Fruit fly (Drosophila melanogaster): ENCODE measurements around the gene Mrp4.

Gene Mrp4

DNA sequence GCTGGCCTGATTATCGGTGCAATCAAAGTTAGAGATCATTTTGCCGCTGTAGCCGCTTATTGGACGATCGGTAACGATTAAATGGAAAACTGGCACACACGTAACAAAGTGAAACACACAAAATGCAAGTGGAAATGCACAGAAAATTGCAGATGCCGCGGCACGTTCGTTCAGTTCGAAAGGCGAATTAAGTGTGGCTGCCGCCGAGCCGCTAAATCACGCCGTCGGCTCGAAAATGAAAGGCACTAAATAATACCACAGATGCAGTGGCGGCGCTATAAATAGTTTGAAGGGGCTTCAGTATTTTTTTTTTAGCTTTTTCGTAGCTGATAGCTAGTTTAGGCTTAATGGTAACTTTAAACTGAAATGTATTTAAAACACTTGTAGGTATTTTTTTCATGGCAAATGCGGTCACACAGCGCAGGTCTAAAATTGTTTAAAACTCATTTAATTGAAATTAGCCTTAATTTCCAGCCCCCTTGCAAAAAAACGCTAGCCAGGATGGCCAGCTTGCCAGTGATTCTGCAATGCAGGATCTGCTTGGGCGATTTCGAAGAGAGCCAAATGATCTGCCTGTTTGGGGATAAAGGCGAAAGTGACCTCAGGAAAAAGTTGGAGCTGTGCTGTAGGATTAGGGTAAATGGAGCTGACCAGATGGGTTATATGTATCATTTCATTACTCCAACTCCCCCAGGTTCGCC, 50.8 kb downstream of the Mrp4 start, which contains the start of the genes Jupiter and CG14710 (continued):
- TF ChIP-seq lab (GFP tag; optimal IDR thresholded peaks at IDR 0.05) (no peak), D19B (GFP tag; optimal IDR thresholded peaks at IDR 0.05) (no peak), dimm (GFP tag; IDR thresholded peaks at IDR 0.05) (no peak), CG4854 (GFP tag; optimal IDR thresholded peaks at IDR 0.05) (peak; percentile 43), Hr3 (GFP tag; optimal IDR thresholded peaks at IDR 0.05) (peak; percentile 69), CG2120 (GFP tag; optimal IDR thresholded peaks at IDR 0.05) (peak; percentile 90), TFAM (GFP tag; optimal IDR thresholded peaks at IDR 0.05) (no peak), Dip2 (GFP tag; IDR thresholded peaks at IDR 0.05) (no peak)

DNA sequence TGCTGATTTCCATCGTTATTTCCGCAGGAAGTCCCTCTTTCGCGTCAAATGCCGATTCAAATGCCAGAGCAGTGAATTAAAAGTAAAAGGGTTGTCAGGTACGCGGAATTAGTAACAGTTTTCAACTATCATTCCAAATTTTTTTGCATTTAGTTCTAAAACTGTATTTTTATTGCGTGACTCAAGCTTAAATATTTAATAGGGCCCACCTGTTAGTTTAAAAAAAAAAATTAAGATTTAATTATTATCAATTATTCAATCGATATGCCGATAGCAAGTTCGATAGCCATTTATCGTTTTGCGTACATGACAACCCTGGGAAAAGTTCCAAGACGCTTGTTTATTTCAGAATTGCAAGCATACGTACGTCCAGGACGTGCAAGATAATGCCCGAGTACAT, 54.0 kb downstream of the Mrp4 start, which contains the start of gene CG14711:
Gene CG14711, plus strand, starts transcription at position 315 of the 400 bp plus-strand sequence.
- TF ChIP-seq CG4328 (GFP tag; optimal IDR thresholded peaks at IDR 0.05) (peak; percentile 82), sima (GFP tag; optimal IDR thresholded peaks at IDR 0.05) (no peak), wor (GFP tag; IDR thresholded peaks at IDR 0.05) (peak; percentile 78), CG31365 (tag; optimal IDR thresholded peaks at IDR 0.05) (no peak), zfh2 (GFP tag; optimal IDR thresholded peaks at IDR 0.05) (peak; percentile 67), chif (GFP tag; optimal IDR thresholded peaks at IDR 0.05) (peak; percentile 20 to 72), Bgb (GFP tag; IDR thresholded peaks at IDR 0.05; ENCODE audit: partially characterized antibody) (peak; percentile 58), CG15601 (tag; optimal IDR thresholded peaks at IDR 0.05) (peak; percentile 87), tll (GFP tag; optimal IDR thresholded peaks at IDR 0.05) (peak in 1 of 2 experiments; percentile 10), nerfin-2 (GFP tag; IDR thresholded peaks at IDR 0.05; ENCODE audit: partially characterized antibody) (0 out of 2 replicates have a peak, but pooled peaks have one; percentile 36), p53 (GFP tag; optimal IDR thresholded peaks at IDR 0.05) (no peak), HLHmδ (GFP tag; optimal IDR thresholded peaks at IDR 0.05) (no peak), peb (GFP tag; IDR thresholded peaks at IDR 0.05) (peak; percentile 78), Rfx (GFP tag; IDR thresholded peaks at IDR 0.05) (peak; percentile 88), Tbp (GFP tag; optimal IDR thresholded peaks at IDR 0.05) (no peak), CG10654 (GFP tag; optimal IDR thresholded peaks at IDR 0.05) (peak; percentile 85), CG6683 (GFP tag; optimal IDR thresholded peaks at IDR 0.05) (peak; percentile 72), CG3163 (GFP tag; optimal IDR thresholded peaks at IDR 0.05) (peak; percentile 6), Fer1 (GFP tag; optimal IDR thresholded peaks at IDR 0.05) (peak; percentile 88), CG16813 (GFP tag; IDR thresholded peaks at IDR 0.05; ENCODE audit: partially characterized antibody) (peak; percentile 79), cato (GFP tag; optimal IDR thresholded peaks at IDR 0.05; ENCODE audit: borderline replicate concordance) (peak; percentile 72), Mad (GFP tag; optimal IDR thresholded peaks at IDR 0.05) (peak; percentile 83), sr (GFP tag; IDR thresholded peaks at IDR 0.05) (no peak), CG7963 (GFP tag; IDR thresholded peaks at IDR 0.05; ENCODE audit: partially characterized antibody) (peak; percentile 43; the same call in 1 of the 3 replicates), Ravus (GFP tag; IDR thresholded peaks at IDR 0.05) (no peak), pum (GFP tag; optimal IDR thresholded peaks at IDR 0.05) (peak; percentile 75), Doc2 (GFP tag; IDR thresholded peaks at IDR 0.05) (no peak), Sox102F (GFP tag; optimal IDR thresholded peaks at IDR 0.05) (no peak), maf-S (GFP tag; optimal IDR thresholded peaks at IDR 0.05) (peak; percentile 39), hb (GFP tag; IDR thresholded peaks at IDR 0.05; ENCODE audit: partially characterized antibody) (peak; percentile 77; the same call in 2 of the 3 replicates), pan (optimal IDR thresholded peaks at IDR 0.05) (no peak), pan (GFP tag; optimal IDR thresholded peaks at IDR 0.05 in 1 of 2, IDR thresholded peaks at IDR 0.05 in 1 of 2) (peak in 1 of 2 experiments; percentile 86), jigr1 (GFP tag; IDR thresholded peaks at IDR 0.05) (no peak), fd3F (GFP tag; optimal IDR thresholded peaks at IDR 0.05) (peak; percentile 76), ara (GFP tag; IDR thresholded peaks at IDR 0.05) (peak; percentile 83), CG18011 (GFP tag; optimal IDR thresholded peaks at IDR 0.05) (peak; percentile 73), btn (GFP tag; optimal IDR thresholded peaks at IDR 0.05) (peak; percentile 8), CG12769 (tag; optimal IDR thresholded peaks at IDR 0.05) (no peak), ind (GFP tag; optimal IDR thresholded peaks at IDR 0.05) (peak; percentile 86), tgo (GFP tag; IDR thresholded peaks at IDR 0.05) (peak; percentile 82)
